Worm (Caenorhabditis elegans) whole organism, early embryonic: ENCODE data around the gene best-19.
A peak's percentile ranks its signal among the peaks of the same experiment; 100 is the strongest.

ENCODE experiments used
- B0310.2 ChIP-seq: sonication (generic microtip); optimal IDR thresholded peaks from 2 replicates; lab custom pipeline; 2016; ENCODE audit warnings: mild to moderate bottlenecking, missing genetic modification characterization, missing compliant biosample characterization
- F13C5.2 ChIP-seq: sonication (generic microtip); optimal IDR thresholded peaks from 2 replicates; lab custom pipeline; 2017; ENCODE audit warnings: mild to moderate bottlenecking, missing genetic modification characterization, inconsistent platforms, missing compliant biosample characterization
- aly-1 ChIP-seq: sonication (generic microtip); optimal IDR thresholded peaks from 2 replicates; lab custom pipeline; 2016; ENCODE audit warnings: missing genetic modification characterization, missing compliant biosample characterization
- ama-1 ChIP-seq: fragments of 150-350 bp; optimal IDR thresholded peaks from 2 replicates; lab custom pipeline; 2014
- ceh-13 ChIP-seq: fragments of 200-800 bp; sonication (Bioruptor generic); optimal IDR thresholded peaks from 2 replicates; lab custom pipeline; 2018; ENCODE audit warnings: mild to moderate bottlenecking, missing genetic modification characterization, missing compliant biosample characterization
- ceh-36 ChIP-seq: sonication (generic microtip); optimal IDR thresholded peaks from 2 replicates; lab custom pipeline; 2016; ENCODE audit warnings: missing genetic modification characterization, inconsistent platforms, missing compliant biosample characterization
- ets-7 ChIP-seq: sonication (generic microtip); optimal IDR thresholded peaks from 2 replicates; lab custom pipeline; 2016; ENCODE audit warnings: missing genotype, missing genetic modification characterization, missing compliant biosample characterization
- flt-1 ChIP-seq: fragments of 200-800 bp; sonication (Bioruptor generic); IDR thresholded peaks from 2 replicates; pipeline ENCODE4 v1.3.6; 2022; ENCODE audit warnings: missing genetic modification characterization, missing compliant biosample characterization
- hmbx-1 ChIP-seq: sonication (generic microtip); optimal IDR thresholded peaks from 2 replicates; lab custom pipeline; 2016; ENCODE audit warnings: mild to moderate bottlenecking, missing genetic modification characterization, missing compliant biosample characterization
- hmg-4 ChIP-seq: fragments of 200-800 bp; sonication (Bioruptor generic); optimal IDR thresholded peaks from 2 replicates; lab custom pipeline; 2018; ENCODE audit warnings: mild to moderate bottlenecking, missing genetic modification characterization, missing compliant biosample characterization
- hnd-1 ChIP-seq: sonication (generic microtip); optimal IDR thresholded peaks from 2 replicates; lab custom pipeline; 2016; ENCODE audit warnings: missing genetic modification characterization, missing compliant biosample characterization
- pes-1 ChIP-seq: fragments of 200-800 bp; sonication (Bioruptor generic); IDR thresholded peaks from 2 replicates; pipeline ENCODE4 v1.3.6; 2022; ENCODE audit warnings: missing genetic modification reagents, missing genetic modification characterization, missing compliant biosample characterization
- scrt-1 ChIP-seq: fragments of 200-800 bp; sonication (Bioruptor generic); IDR thresholded peaks from 2 replicates; pipeline ENCODE4 v1.3.6; 2022; ENCODE audit warnings: missing genetic modification characterization, missing compliant biosample characterization
- sea-1 ChIP-seq: fragments of 200-800 bp; sonication (Bioruptor generic); conservative IDR thresholded peaks from 2 replicates; pipeline ENCODE4 v1.3.6; 2022; ENCODE audit warnings: missing genetic modification characterization, missing compliant biosample characterization
- tbx-11 ChIP-seq: fragments of 200-800 bp; sonication (Bioruptor generic); IDR thresholded peaks from 2 replicates; pipeline ENCODE4 v1.3.6; 2022; ENCODE audit warnings: missing genetic modification characterization, missing compliant biosample characterization
- tbx-37 ChIP-seq: fragments of 200-800 bp; sonication (Bioruptor generic); conservative IDR thresholded peaks from 2 replicates; pipeline ENCODE4 v1.3.6; 2022; ENCODE audit warnings: missing genetic modification reagents, missing genetic modification characterization, missing compliant biosample characterization
- tra-4 ChIP-seq: sonication (generic microtip); optimal IDR thresholded peaks from 2 replicates; lab custom pipeline; 2017; ENCODE audit warnings: missing genetic modification characterization, missing compliant biosample characterization

The best-19 gene

DNA sequence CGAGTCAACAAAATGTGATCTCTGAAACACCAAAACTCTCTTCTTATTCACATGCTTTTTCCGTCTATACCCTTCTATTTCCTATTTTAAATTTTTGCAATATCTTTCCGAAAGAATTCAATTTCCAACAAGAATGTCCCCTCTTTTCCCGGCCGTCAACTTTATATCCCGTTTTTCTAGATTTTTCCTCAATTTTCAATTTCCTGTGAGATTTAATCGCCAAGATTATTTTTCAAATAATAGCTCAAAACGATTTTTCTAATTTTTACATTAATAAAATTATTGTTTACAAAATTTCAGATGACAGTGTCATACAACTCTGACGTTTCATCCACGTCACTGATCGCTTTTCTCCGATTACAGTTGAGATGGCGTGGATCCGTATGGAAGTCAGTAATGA, at the start of gene best-19:
best-19 (plus strand) TSS at position 301 of the 400 bp plus-strand sequence.
- TF ChIP-seq B0310.2 (no peak), ceh-36 (tag; lab: Kevin White, UChicago) (no peak), tra-4 (no peak), flt-1 (GFP tag; lab: Robert Waterston, UW) (no peak), sea-1 (GFP tag; lab: Robert Waterston, UW) (no peak)

DNA sequence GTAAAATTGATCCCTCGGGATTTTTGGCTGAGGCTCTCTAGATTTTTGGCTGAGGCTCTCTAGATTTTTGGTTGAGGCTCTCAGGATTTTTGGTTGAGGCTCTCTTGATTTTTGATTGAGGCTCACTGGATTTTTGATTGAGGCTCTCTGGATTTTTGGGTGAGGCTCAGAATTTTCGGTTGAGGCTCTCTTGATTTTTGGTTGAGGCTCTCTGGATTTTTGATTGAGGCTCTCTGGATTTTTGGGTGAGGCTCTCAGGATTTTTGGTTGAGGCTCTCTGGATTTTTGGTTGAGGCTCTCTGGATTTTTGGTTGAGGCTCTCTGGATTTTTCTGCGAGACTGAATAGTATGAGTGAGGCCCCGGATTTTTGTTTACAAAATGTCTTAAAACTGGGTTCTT, 47.3 kb upstream of the best-19 start:
- no peak for TF ChIP-seq tra-4
- TF ChIP-seq tbx-11 = no peak
- TF ChIP-seq F13C5.2 (tag; lab: Kevin White, UChicago) = no peak
- TF ChIP-seq sea-1 (GFP tag; lab: Robert Waterston, UW) = no peak
- no peak for TF ChIP-seq ama-1 (lab: Kevin White, UChicago)
- no peak for TF ChIP-seq ceh-36 (tag; lab: Kevin White, UChicago)
- no peak for TF ChIP-seq pes-1 (GFP tag; lab: Robert Waterston, UW)
- TF ChIP-seq tbx-37 (GFP tag; lab: Robert Waterston, UW) = no peak
- TF ChIP-seq ceh-13 (GFP tag; lab: Kevin White, UChicago) = no peak
- no peak for TF ChIP-seq hmbx-1 (tag; lab: Kevin White, UChicago)
- TF ChIP-seq hmg-4 (GFP tag; lab: Kevin White, UChicago) = no peak
- no peak for TF ChIP-seq hnd-1 (tag; lab: Kevin White, UChicago)
- no peak for TF ChIP-seq aly-1 (tag; lab: Kevin White, UChicago)

DNA sequence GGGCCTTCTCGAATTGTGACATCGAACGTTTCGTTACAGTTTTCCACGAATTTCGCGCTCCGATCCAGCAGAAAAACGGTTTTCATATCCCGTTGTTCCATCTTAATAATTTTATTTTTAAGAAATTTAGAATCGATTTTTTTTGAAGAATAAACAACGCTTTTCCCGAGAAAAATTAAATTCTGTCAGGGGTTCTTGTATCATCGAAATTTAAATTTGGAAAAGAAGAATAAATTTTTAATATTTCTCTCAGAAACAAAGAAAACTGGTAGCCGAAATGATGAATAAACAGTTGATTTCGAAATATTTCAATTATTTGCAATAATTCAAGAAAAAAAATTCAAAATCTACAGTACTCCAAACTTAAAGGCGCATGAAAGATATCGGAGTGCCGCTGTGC, 46.1 kb upstream of the best-19 start, which contains the start of gene ints-13:
ints-13 (minus strand) TSS at position 101 of the 400 bp plus-strand sequence.
- TF ChIP-seq ama-1 (lab: Kevin White, UChicago) (peak; percentile 20), tbx-11 (no peak)

DNA sequence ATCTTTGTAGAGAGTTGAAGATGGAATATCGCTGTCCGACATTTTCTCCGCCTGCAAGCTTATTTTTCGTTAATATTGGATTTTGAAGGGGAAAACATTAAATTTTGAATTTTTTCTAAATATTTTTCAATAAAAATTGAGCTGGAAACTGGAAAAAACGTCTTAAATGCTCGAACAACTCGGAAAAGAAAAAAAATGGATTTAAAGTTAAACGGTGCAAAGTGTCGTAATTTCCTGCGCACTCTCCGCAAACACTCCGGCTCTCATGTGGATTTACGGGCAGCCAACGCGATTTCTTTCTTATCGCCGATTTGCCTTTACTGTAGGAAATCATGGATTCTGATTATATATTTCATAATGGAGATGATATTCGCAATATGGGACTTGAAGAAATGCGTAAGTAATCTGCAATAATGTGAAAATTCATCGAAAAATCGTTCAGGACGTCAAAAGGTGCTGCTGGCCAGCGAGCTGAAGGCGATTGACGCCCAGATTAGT, 43.1 kb upstream of the best-19 start, which contains the start of the genes fnta-1 and cogc-8:
fnta-1 (minus strand) TSS at position 51 of the 498 bp plus-strand sequence.
cogc-8 (plus strand) TSS at position 195 of the 498 bp plus-strand sequence.
- no peak for TF ChIP-seq ama-1 (lab: Kevin White, UChicago)
- TF ChIP-seq F13C5.2 (tag; lab: Kevin White, UChicago) = peak; percentile 16
- no peak for TF ChIP-seq hnd-1 (tag; lab: Kevin White, UChicago)
- TF ChIP-seq tbx-37 (GFP tag; lab: Robert Waterston, UW) = no peak
- no peak for TF ChIP-seq hmbx-1 (tag; lab: Kevin White, UChicago)

DNA sequence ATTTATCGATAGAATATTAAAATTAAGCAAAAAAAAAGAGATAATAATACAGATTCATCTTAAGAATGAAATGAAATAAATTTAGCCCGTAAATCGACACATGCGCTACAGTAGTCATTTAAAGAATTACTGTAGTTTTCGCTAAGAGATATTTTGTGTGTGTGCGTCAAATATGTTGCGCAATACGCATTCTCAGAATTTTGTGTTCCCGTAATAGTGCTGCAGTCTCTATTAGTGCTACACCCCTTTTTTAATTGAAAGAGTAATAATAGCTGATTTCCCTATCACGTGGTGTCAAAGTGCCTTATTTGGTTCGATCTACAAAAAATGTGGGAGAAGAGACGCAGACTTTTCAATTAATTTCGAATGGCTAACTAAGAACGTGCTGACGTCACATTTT, 39.2 kb upstream of the best-19 start:
- TF ChIP-seq ets-7 (tag; lab: Kevin White, UChicago) (no peak), pes-1 (GFP tag; lab: Robert Waterston, UW) (no peak), tbx-11 (no peak), scrt-1 (GFP tag; lab: Robert Waterston, UW) (no peak), flt-1 (GFP tag; lab: Robert Waterston, UW) (no peak), tra-4 (no peak), hmbx-1 (tag; lab: Kevin White, UChicago) (no peak), ceh-36 (tag; lab: Kevin White, UChicago) (no peak), B0310.2 (no peak), tbx-37 (GFP tag; lab: Robert Waterston, UW) (no peak), sea-1 (GFP tag; lab: Robert Waterston, UW) (no peak), ceh-13 (GFP tag; lab: Kevin White, UChicago) (no peak), F13C5.2 (tag; lab: Kevin White, UChicago) (no peak), hnd-1 (tag; lab: Kevin White, UChicago) (no peak), aly-1 (tag; lab: Kevin White, UChicago) (no peak), ama-1 (lab: Kevin White, UChicago) (no peak)

DNA sequence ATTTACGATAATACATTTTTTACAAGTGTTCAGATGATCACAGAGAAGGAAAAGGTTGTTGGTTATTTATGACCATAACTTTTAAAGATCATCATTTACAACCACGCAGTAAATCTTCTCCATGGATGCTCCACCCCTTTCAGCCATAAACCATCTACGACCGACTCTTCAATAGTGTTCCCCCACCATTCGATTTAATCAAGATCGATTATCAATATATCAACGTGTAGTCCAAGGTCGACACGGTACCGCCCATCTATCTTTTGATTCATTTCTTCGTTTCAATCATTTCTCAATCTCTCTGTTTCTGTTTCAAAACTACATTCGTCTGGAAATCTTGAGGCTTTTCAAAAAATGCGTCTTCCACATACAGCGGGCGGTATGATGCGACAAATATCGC, 38.6 kb upstream of the best-19 start, which contains the start of gene aass-1:
aass-1 (plus strand) TSS at position 301 of the 400 bp plus-strand sequence.
- TF ChIP-seq B0310.2 (no peak), hnd-1 (tag; lab: Kevin White, UChicago) (no peak), hmbx-1 (tag; lab: Kevin White, UChicago) (no peak), scrt-1 (GFP tag; lab: Robert Waterston, UW) (no peak), ama-1 (lab: Kevin White, UChicago) (no peak), pes-1 (GFP tag; lab: Robert Waterston, UW) (no peak), flt-1 (GFP tag; lab: Robert Waterston, UW) (no peak), tbx-37 (GFP tag; lab: Robert Waterston, UW) (no peak), tbx-11 (no peak), ets-7 (tag; lab: Kevin White, UChicago) (no peak), hmg-4 (GFP tag; lab: Kevin White, UChicago) (no peak), F13C5.2 (tag; lab: Kevin White, UChicago) (no peak), tra-4 (no peak), ceh-13 (GFP tag; lab: Kevin White, UChicago) (no peak), aly-1 (tag; lab: Kevin White, UChicago) (no peak)

DNA sequence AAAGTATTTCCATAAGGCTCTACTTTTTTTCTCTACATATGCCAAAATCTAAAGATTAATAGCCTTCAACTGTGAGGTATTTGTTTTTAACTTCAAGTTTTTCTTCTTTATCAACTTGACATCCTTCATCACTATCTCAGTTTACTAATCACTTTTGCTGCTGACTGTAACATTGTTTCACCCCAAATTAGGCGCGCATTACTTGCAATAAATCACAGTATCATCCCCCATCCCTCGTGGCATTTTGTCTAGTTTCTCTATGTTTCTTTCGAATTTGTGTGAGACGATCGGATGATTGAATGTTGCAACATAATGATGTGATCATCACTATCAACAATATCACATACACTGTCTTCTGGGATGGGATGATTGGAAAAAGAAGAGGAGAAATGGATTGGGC, 36.0 kb upstream of the best-19 start:
- TF ChIP-seq hmg-4 (GFP tag; lab: Kevin White, UChicago) = no peak
- TF ChIP-seq tbx-37 (GFP tag; lab: Robert Waterston, UW) = no peak
- no peak for TF ChIP-seq tra-4
- no peak for TF ChIP-seq hnd-1 (tag; lab: Kevin White, UChicago)
- no peak for TF ChIP-seq hmbx-1 (tag; lab: Kevin White, UChicago)
- TF ChIP-seq B0310.2 = no peak
- TF ChIP-seq pes-1 (GFP tag; lab: Robert Waterston, UW) = no peak
- TF ChIP-seq F13C5.2 (tag; lab: Kevin White, UChicago) = no peak
- no peak for TF ChIP-seq sea-1 (GFP tag; lab: Robert Waterston, UW)
- TF ChIP-seq ama-1 (lab: Kevin White, UChicago) = no peak
- TF ChIP-seq ets-7 (tag; lab: Kevin White, UChicago) = no peak
- TF ChIP-seq scrt-1 (GFP tag; lab: Robert Waterston, UW) = no peak
